Fruit fly (Drosophila melanogaster) ovary, adult (tissue): ENCODE measurements around the gene alpha-Est3.
A peak's percentile ranks its signal among the peaks of the same experiment; 100 is the strongest.

Source experiments
- CG17801 ChIP-seq: fragments of 200-800 bp; optimal IDR thresholded peaks from 2 replicates; lab custom pipeline; 2019; ENCODE audit warnings: missing biosample characterization, mild to moderate bottlenecking, missing genetic modification characterization, moderate library complexity; ENCODE audit not compliant: partially characterized antibody

Gene alpha-Est3

dm6 chr3R:7491453-7491853, 50.0 kb downstream of the alpha-Est3 start:
- peak; percentile 60 for TF ChIP-seq CG17801

- TF ChIP-seq CG17801: peak; percentile 52
Observed at dm6 chr3R:7490884-7491283, 50.5 kb downstream of the alpha-Est3 start.

dm6 chr3R:7489902-7490301, 51.5 kb downstream of the alpha-Est3 start:
- peak; percentile 53 for TF ChIP-seq CG17801
